Worm (Caenorhabditis elegans) whole organism, late embryonic: ENCODE data around the gene cdh-3.

Experiments used
- C08G9.2 ChIP-seq: sonication (generic microtip); optimal IDR thresholded peaks from 2 replicates; lab custom pipeline; 2016; ENCODE audit warnings: mild to moderate bottlenecking, missing genetic modification characterization, moderate library complexity, missing compliant biosample characterization
- F13H6.1 ChIP-seq: sonication (generic microtip); optimal IDR thresholded peaks from 2 replicates; lab custom pipeline; 2016; ENCODE audit warnings: missing genetic modification characterization, missing compliant biosample characterization
- T23F11.4 ChIP-seq: fragments of 200-800 bp; sonication (Bioruptor generic); optimal IDR thresholded peaks from 2 replicates; lab custom pipeline; 2018; ENCODE audit warnings: mild to moderate bottlenecking, missing genetic modification characterization, missing compliant biosample characterization
- Y22D7AL.16 ChIP-seq: sonication (generic microtip); optimal IDR thresholded peaks from 2 replicates; lab custom pipeline; 2016; ENCODE audit warnings: missing genetic modification characterization, missing compliant biosample characterization
- ama-1 ChIP-seq: fragments of 150-350 bp; optimal IDR thresholded peaks from 2 replicates; lab custom pipeline; 2014
- ceh-18 ChIP-seq: sonication (generic microtip); optimal IDR thresholded peaks from 2 replicates; lab custom pipeline; 2016; ENCODE audit warnings: missing genetic modification characterization, missing compliant biosample characterization
- ceh-19 ChIP-seq: fragments of 200-800 bp; sonication (Bioruptor generic); optimal IDR thresholded peaks from 2 replicates; lab custom pipeline; 2018; ENCODE audit warnings: mild to moderate bottlenecking, missing genetic modification characterization, missing compliant biosample characterization
- ceh-24 ChIP-seq: sonication (generic microtip); optimal IDR thresholded peaks from 2 replicates; lab custom pipeline; 2016; ENCODE audit warnings: mild to moderate bottlenecking, missing genetic modification characterization, missing compliant biosample characterization
- ceh-30 ChIP-seq: fragments of 150-350 bp; optimal IDR thresholded peaks from 2 replicates; lab custom pipeline; 2014; ENCODE audit warnings: missing biosample characterization, missing genetic modification characterization
- ceh-48 ChIP-seq: sonication (generic microtip); optimal IDR thresholded peaks from 2 replicates; lab custom pipeline; 2016; ENCODE audit warnings: missing genetic modification characterization, inconsistent platforms, missing compliant biosample characterization
- ceh-9 ChIP-seq: sonication (generic microtip); optimal IDR thresholded peaks from 2 replicates; lab custom pipeline; 2016; ENCODE audit warnings: mild to moderate bottlenecking, missing genetic modification characterization, inconsistent platforms, missing compliant biosample characterization
- dmd-4 ChIP-seq: sonication (generic microtip); optimal IDR thresholded peaks from 2 replicates; lab custom pipeline; 2016; ENCODE audit warnings: borderline replicate concordance, missing genetic modification characterization, missing compliant biosample characterization
- ets-4 ChIP-seq: sonication (generic microtip); optimal IDR thresholded peaks from 2 replicates; lab custom pipeline; 2016; ENCODE audit warnings: missing genetic modification characterization, missing compliant biosample characterization
- fax-1 ChIP-seq: sonication (generic microtip); optimal IDR thresholded peaks from 2 replicates; lab custom pipeline; 2016; ENCODE audit warnings: missing genotype, missing genetic modification characterization, missing compliant biosample characterization
- fkh-6 ChIP-seq: sonication (generic microtip); optimal IDR thresholded peaks from 2 replicates; lab custom pipeline; 2016; ENCODE audit warnings: missing genetic modification characterization, missing compliant biosample characterization
- hlh-13 ChIP-seq: fragments of 200-800 bp; sonication (Bioruptor generic); optimal IDR thresholded peaks from 2 replicates; lab custom pipeline; 2018; ENCODE audit warnings: mild to moderate bottlenecking, missing genetic modification characterization, missing compliant biosample characterization
- hlh-30 ChIP-seq: sonication (generic microtip); optimal IDR thresholded peaks from 2 replicates; lab custom pipeline; 2017; ENCODE audit warnings: antibody characterized with exemption, missing genetic modification characterization, missing compliant biosample characterization; ENCODE audit not compliant: insufficient read depth
- hlh-6 ChIP-seq: sonication (generic microtip); optimal IDR thresholded peaks from 2 replicates; lab custom pipeline; 2016; ENCODE audit warnings: missing genotype, missing genetic modification characterization, missing compliant biosample characterization
- lim-6 ChIP-seq: sonication (generic microtip); optimal IDR thresholded peaks from 2 replicates; lab custom pipeline; 2016; ENCODE audit warnings: missing genetic modification characterization, missing compliant biosample characterization
- lin-11 ChIP-seq: fragments of 200-800 bp; sonication (Bioruptor generic); optimal IDR thresholded peaks from 2 replicates; lab custom pipeline; 2018; ENCODE audit warnings: mild to moderate bottlenecking, missing genetic modification characterization, missing compliant biosample characterization
- nfya-1 ChIP-seq: sonication (generic microtip); optimal IDR thresholded peaks from 2 replicates; lab custom pipeline; 2017; ENCODE audit warnings: missing genetic modification characterization, mild to moderate bottlenecking, missing compliant biosample characterization, antibody characterized with exemption, moderate library complexity
- nhr-232 ChIP-seq: sonication (generic microtip); optimal IDR thresholded peaks from 2 replicates; lab custom pipeline; 2016; ENCODE audit warnings: missing genetic modification characterization, missing compliant biosample characterization
- odd-2 ChIP-seq: sonication (generic microtip); optimal IDR thresholded peaks from 2 replicates; lab custom pipeline; 2017; ENCODE audit warnings: antibody characterized with exemption, mild to moderate bottlenecking, missing genetic modification characterization, missing compliant biosample characterization
- pha-4 ChIP-seq: fragments of 150-350 bp; optimal IDR thresholded peaks from 2 replicates; lab custom pipeline; 2018; ENCODE audit warnings: missing biosample characterization, missing genetic modification reagents, missing genetic modification characterization
- pqm-1 ChIP-seq: sonication (generic microtip); optimal IDR thresholded peaks from 2 replicates; lab custom pipeline; 2016; ENCODE audit warnings: missing genetic modification characterization, missing compliant biosample characterization
- rnt-1 ChIP-seq: sonication (generic microtip); optimal IDR thresholded peaks from 2 replicates; lab custom pipeline; 2016; ENCODE audit warnings: missing genetic modification characterization, missing compliant biosample characterization
- tbx-2 ChIP-seq: sonication (generic microtip); optimal IDR thresholded peaks from 2 replicates; lab custom pipeline; 2016; ENCODE audit warnings: missing genetic modification characterization, missing compliant biosample characterization
- tbx-7 ChIP-seq: sonication (generic microtip); optimal IDR thresholded peaks from 2 replicates; lab custom pipeline; 2016; ENCODE audit warnings: missing genotype, missing genetic modification characterization, missing compliant biosample characterization
- unc-3 ChIP-seq, 2 experiments: fragments of 200-800 bp in 1 of 2; sonication (Bioruptor generic) in 1 of 2; sonication (generic microtip) in 1 of 2; conservative IDR thresholded peaks in 1 of 2; optimal IDR thresholded peaks in 1 of 2; 2 replicates each; pipeline versions ENCODE4 v1.3.6 to Lab custom; 2016 to 2022; ENCODE audit warnings: missing compliant biosample characterization in 2 of 2, missing genetic modification characterization in 2 of 2, missing genetic modification reagents in 1 of 2
- unc-42 ChIP-seq: sonication (generic microtip); optimal IDR thresholded peaks from 2 replicates; lab custom pipeline; 2016; ENCODE audit warnings: missing genotype, missing genetic modification characterization, missing compliant biosample characterization
- unc-55 ChIP-seq: sonication (generic microtip); optimal IDR thresholded peaks from 2 replicates; lab custom pipeline; 2017; ENCODE audit warnings: missing biosample characterization, missing genetic modification reagents, missing genetic modification characterization
- unc-86 ChIP-seq: sonication (generic microtip); optimal IDR thresholded peaks from 2 replicates; lab custom pipeline; 2016; ENCODE audit warnings: missing genetic modification characterization, missing compliant biosample characterization

cdh-3 gene

DNA sequence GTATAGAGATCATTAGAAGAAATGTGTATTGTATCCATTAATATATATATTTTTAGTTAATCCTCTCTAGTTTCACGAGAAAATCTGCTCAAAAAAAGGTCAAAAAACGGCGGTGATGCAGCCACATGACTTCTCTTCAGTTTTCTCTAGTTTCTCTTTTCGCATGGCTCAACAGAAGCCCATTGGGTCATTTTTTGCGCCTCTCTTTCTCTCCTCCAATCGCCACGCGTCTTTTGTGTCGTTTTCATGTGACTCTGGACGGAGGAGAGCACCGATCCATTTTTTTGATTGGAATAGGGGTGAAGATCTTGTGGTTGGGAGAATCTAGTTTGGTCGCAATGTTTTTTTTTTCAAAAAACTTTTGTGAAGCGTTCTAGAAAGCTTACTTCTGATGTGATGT lies 33.4 kb downstream of the cdh-3 start:
- TF ChIP-seq Y22D7AL.16 (tag; lab: Kevin White, UChicago) (no peak), nfya-1 (tag; lab: Kevin White, UChicago) (peak; percentile 74)

DNA sequence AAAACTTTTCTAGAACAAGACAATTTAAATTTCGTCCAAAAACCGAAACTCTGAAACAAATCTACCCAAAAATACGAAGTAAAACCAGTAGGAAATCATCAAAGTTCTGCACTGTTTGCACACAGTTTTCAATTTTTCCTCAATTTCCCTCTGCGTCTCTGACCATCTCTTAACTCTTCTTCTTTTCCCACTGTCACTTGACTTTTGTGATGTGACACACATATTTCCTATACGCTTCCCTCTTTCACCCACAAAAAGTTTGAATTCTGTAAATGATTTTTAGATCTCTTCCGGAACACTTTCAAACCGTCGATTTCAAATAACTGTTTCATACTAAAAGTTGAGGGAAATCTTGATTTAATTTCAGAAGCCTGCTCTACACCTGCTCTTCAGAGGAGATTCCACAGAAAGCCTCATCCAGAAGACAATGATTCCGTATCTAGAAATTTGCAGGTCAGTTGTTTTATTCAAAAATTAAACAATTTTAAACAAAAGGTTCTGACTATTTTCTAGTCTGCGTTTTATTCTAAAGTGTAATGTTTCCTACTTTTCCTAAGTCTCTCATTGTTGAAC lies 34.8 kb downstream of the cdh-3 start, which contains the start of gene ncl-1:
Gene ncl-1 (plus strand): TSS at position 366 of the 573 bp plus-strand sequence.
- TF ChIP-seq unc-42 (no peak), ceh-19 (GFP tag; lab: Kevin White, UChicago) (no peak), hlh-13 (GFP tag; lab: Kevin White, UChicago) (no peak), unc-3 (GFP tag; conservative IDR thresholded peaks at IDR 0.05; lab: Robert Waterston, UW) (no peak), unc-3 (tag; optimal IDR thresholded peaks at IDR 0.05; lab: Kevin White, UChicago) (no peak), hlh-30 (tag; lab: Kevin White, UChicago) (peak; percentile 38), T23F11.4 (GFP tag; lab: Kevin White, UChicago) (no peak)

DNA sequence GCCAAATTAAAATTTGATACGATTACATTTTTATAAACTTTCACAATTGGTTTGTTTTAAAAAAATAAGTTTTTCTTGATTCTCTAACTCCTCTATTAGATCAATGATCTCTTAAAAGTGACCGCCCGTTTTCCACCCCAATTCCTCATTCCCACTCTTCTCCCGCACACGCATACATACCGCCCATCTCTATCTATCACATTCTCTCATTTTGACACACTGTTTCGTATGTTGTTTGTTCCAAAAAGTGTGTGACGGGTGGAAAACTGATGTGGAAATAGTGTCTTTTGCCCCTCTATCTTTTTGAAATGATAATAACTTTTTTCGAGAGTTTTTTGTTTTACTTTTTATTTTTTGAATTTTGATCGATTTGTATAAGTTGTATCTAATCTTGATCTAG lies 35.9 kb downstream of the cdh-3 start:
- TF ChIP-seq ceh-18 (tag; lab: Kevin White, UChicago) (peak; percentile 47), F13H6.1 (tag; lab: Kevin White, UChicago) (no peak), unc-42 (no peak), rnt-1 (peak; percentile 6), hlh-6 (tag; lab: Kevin White, UChicago) (no peak), ceh-48 (tag; lab: Kevin White, UChicago) (no peak), unc-55 (GFP tag; lab: Kevin White, UChicago) (peak; percentile 3), nfya-1 (tag; lab: Kevin White, UChicago) (peak; percentile 24), tbx-2 (tag; lab: Kevin White, UChicago) (no peak), odd-2 (no peak)

- no peak for TF ChIP-seq ceh-9 (tag; lab: Kevin White, UChicago)
- no peak for TF ChIP-seq unc-86 (tag; lab: Kevin White, UChicago)
- no peak for TF ChIP-seq pha-4 (tag; lab: Kevin White, UChicago)
- no peak for TF ChIP-seq lim-6 (tag; lab: Kevin White, UChicago)
- TF ChIP-seq ceh-24 (tag; lab: Kevin White, UChicago): no peak
- TF ChIP-seq fkh-6 (tag; lab: Kevin White, UChicago): no peak
- TF ChIP-seq ama-1: no peak
- no peak for TF ChIP-seq Y22D7AL.16 (tag; lab: Kevin White, UChicago)
- no peak for TF ChIP-seq C08G9.2 (tag; lab: Kevin White, UChicago)
- TF ChIP-seq lin-11 (tag; lab: Kevin White, UChicago): no peak
- no peak for TF ChIP-seq rnt-1
- TF ChIP-seq, all 69 proteins: peak for 0
Observed at ce11 chrIII:7716550-7716949, 37.7 kb downstream of the cdh-3 start.

DNA sequence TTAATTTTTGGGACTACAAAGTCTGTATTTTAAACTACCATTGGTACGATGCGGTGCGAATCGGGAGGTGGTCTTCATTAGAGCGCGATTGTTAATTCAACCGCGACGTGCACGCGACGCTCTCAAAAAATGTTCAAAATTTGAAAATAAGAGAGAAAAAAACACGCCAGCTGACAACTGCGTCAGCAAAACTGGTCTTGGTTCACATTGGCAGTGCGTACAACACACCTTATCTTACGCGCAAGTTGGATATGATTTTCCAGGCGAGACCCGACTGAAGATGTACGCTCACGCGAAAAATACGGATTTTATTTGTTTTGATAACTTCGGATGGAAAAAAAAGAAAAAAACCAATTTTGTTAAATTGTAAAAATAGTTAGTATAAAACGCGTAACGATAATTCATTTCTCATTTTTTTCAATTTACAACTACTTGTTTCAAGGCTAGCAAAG lies 42.3 kb downstream of the cdh-3 start, which contains the start of gene C03B8.3:
Gene C03B8.3 (plus strand): TSS at position 402 of the 452 bp plus-strand sequence.
- TF ChIP-seq pha-4 (tag; lab: Kevin White, UChicago) (no peak), lim-6 (tag; lab: Kevin White, UChicago) (no peak), hlh-30 (tag; lab: Kevin White, UChicago) (no peak), unc-55 (GFP tag; lab: Kevin White, UChicago) (no peak), ceh-48 (tag; lab: Kevin White, UChicago) (no peak), fax-1 (tag; lab: Kevin White, UChicago) (no peak), ets-4 (tag; lab: Kevin White, UChicago) (no peak), pqm-1 (no peak)

ce11 chrIII:7711495-7711894 lies 42.8 kb downstream of the cdh-3 start:
- TF ChIP-seq lim-6 (tag; lab: Kevin White, UChicago) (no peak), dmd-4 (tag; lab: Kevin White, UChicago) (no peak), tbx-7 (tag; lab: Kevin White, UChicago) (no peak), nhr-232 (tag; lab: Kevin White, UChicago) (no peak), ceh-30 (tag; lab: Kevin White, UChicago) (no peak)
